Worm (Caenorhabditis elegans): ENCODE results near the gene F32D8.15.
A peak's percentile ranks its signal among the peaks of the same experiment; 100 is the strongest.

The F32D8.15 gene

DNA sequence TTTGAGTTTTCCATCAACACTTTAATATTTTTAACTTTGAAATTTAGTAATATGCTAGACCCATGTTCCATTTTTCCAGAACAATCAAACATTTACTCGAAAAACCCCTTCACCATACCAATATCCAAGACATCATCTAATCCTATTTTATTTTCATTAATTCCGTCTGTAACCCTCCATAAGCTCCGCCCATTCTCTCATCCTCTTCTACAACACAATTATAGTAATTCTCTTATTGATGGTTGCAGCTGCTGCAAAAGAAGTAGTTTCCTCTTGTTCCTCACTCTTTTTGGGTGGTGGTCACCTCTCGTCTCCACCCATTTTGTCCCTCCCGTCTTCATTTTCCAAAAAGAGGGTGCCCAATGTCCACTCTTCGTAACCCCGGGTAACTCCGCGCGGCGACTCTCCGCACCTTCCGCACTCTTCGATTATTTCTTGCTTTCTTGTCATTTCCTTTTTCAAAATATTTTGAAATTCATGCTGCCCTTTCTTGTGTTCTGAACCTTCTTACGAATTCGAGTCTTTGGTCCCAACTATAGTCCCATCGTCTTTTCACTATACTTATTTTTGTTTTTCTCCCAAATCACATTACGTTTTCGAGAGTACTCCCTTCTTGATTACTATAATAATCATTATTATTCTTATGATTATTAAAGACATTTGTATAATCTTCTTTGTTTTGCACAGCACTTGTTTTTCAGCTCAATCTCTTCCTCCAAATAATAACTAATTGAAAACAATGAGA is 23.5 kb upstream of the F32D8.15 start, which contains the start of gene F32D8.1:
Gene F32D8.1 (plus strand): TSS at position 695 of the 745 bp plus-strand sequence.
- TF ChIP-seq ceh-82 (tag; optimal IDR thresholded peaks at IDR 0.05): no peak
- TF ChIP-seq ces-1 (GFP tag; optimal IDR thresholded peaks at IDR 0.05): peak; percentile 49

DNA sequence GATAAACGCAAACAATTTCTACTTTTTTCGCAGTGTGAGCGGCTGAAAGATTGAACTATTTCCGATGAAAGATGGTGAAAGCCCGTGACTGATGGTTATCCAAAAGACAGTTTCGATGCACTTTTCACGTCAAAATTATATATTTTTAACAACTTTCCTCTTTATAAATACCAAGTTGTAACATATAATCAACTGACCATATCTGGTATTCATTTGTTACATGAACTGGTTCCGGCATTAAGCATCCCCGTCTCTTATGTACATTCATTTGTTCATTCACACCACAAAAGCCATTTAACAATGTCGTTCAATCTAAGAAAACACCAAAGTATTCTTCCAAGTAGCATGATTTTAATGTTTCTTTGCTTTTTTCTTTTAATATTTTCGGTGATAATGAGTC is 20.4 kb upstream of the F32D8.15 start, which contains the start of gene F32D8.2:
Gene F32D8.2 (plus strand): TSS at position 301 of the 400 bp plus-strand sequence.
- no peak for TF ChIP-seq mdl-1 (tag; optimal IDR thresholded peaks at IDR 0.05)
- no peak for TF ChIP-seq set-16 (GFP tag; IDR thresholded peaks at IDR 0.05)
- TF ChIP-seq dpl-1 (GFP tag; optimal IDR thresholded peaks at IDR 0.05): no peak

- no peak for TF ChIP-seq madf-5 (GFP tag; IDR thresholded peaks at IDR 0.05)
- TF ChIP-seq mdl-1 (tag; optimal IDR thresholded peaks at IDR 0.05): peak in 1 of 2 experiments; percentile 52
- peak; percentile 62 for TF ChIP-seq hlh-11 (tag; optimal IDR thresholded peaks at IDR 0.05)
- TF ChIP-seq hlh-30 (tag; optimal IDR thresholded peaks at IDR 0.05; ENCODE audit: insufficient read depth): peak; percentile 24
- TF ChIP-seq cey-2 (tag; optimal IDR thresholded peaks at IDR 0.05; ENCODE audit: borderline replicate concordance, insufficient read depth): peak; percentile 62
- TF ChIP-seq nhr-28 (tag; optimal IDR thresholded peaks at IDR 0.05): peak; percentile 33
- TF ChIP-seq zag-1 (tag; optimal IDR thresholded peaks at IDR 0.05): no peak
- TF ChIP-seq rbr-2 (tag; optimal IDR thresholded peaks at IDR 0.05): no peak
- no peak for TF ChIP-seq vab-7 (GFP tag; IDR thresholded peaks at IDR 0.05)
- peak in 1 of 2 experiments; percentile 67 for TF ChIP-seq unc-62 (GFP tag; optimal IDR thresholded peaks at IDR 0.05 in 1 of 2)
- no peak for TF ChIP-seq unc-62 (tag; optimal IDR thresholded peaks at IDR 0.05)
- peak; percentile 76 for TF ChIP-seq mxl-3 (GFP tag; optimal IDR thresholded peaks at IDR 0.05)
- TF ChIP-seq aha-1 (tag): peak; percentile 89
These were observed 17.4 kb upstream of the F32D8.15 start, which contains the start of gene F32D8.3 for ce11 chrV:10886405-10886887. F32D8.3 (plus strand) TSS chrV:10886837.

ce11 chrV:10887564-10887963 is 16.3 kb upstream of the F32D8.15 start:
- TF ChIP-seq D1046.2 (GFP tag; IDR thresholded peaks at IDR 0.05): 0 out of 2 replicates have a peak, but pooled peaks have one; percentile 21
- TF ChIP-seq ama-1 (optimal IDR thresholded peaks at IDR 0.05): no peak
- TF ChIP-seq ceh-28 (tag; optimal IDR thresholded peaks at IDR 0.05): no peak
- TF ChIP-seq fkh-10 (GFP tag; optimal IDR thresholded peaks at IDR 0.05): no peak
- TF ChIP-seq dmd-8 (GFP tag; IDR thresholded peaks at IDR 0.05): no peak
- TF ChIP-seq nhr-25 (tag; optimal IDR thresholded peaks at IDR 0.05; ENCODE audit: borderline replicate concordance, insufficient read depth): no peak
- peak; percentile 61 for TF ChIP-seq gei-8 (GFP tag; optimal IDR thresholded peaks at IDR 0.05)
- no peak for TF ChIP-seq zip-11 (GFP tag; IDR thresholded peaks at IDR 0.05)
- TF ChIP-seq nhr-28 (tag; optimal IDR thresholded peaks at IDR 0.05): no peak
- no peak for TF ChIP-seq ceh-82 (tag; optimal IDR thresholded peaks at IDR 0.05)
- TF ChIP-seq ctbp-1 (GFP tag; IDR thresholded peaks at IDR 0.05): no peak
- no peak for TF ChIP-seq dpl-1 (GFP tag; optimal IDR thresholded peaks at IDR 0.05)
- no peak for TF ChIP-seq pqm-1 (tag; optimal IDR thresholded peaks at IDR 0.05)
- TF ChIP-seq fos-1 (tag; optimal IDR thresholded peaks at IDR 0.05): no peak
- no peak for TF ChIP-seq ceh-62 (tag; optimal IDR thresholded peaks at IDR 0.05)
- no peak for TF ChIP-seq lin-1 (GFP tag; IDR thresholded peaks at IDR 0.05)
- TF ChIP-seq arid-1 (GFP tag; conservative IDR thresholded peaks at IDR 0.05): no peak; the same call in 1 of the 2 replicates
- peak; percentile 61; the same call in 1 of the 2 replicates for TF ChIP-seq Y75B8A.6 (GFP tag; IDR thresholded peaks at IDR 0.05)
- no peak for TF ChIP-seq lim-7 (GFP tag; IDR thresholded peaks at IDR 0.05)
- TF ChIP-seq nhr-10 (tag; optimal IDR thresholded peaks at IDR 0.05): no peak
- TF ChIP-seq nhr-76 (tag; optimal IDR thresholded peaks at IDR 0.05): no peak
- peak; percentile 54 for TF ChIP-seq dve-1 (tag; optimal IDR thresholded peaks at IDR 0.05; ENCODE audit: insufficient read depth)
- TF ChIP-seq ceh-20 (GFP tag; IDR thresholded peaks at IDR 0.05): peak; percentile 64; the same call in 1 of the 2 replicates
- peak; percentile 36; the same call in 1 of the 2 replicates for TF ChIP-seq lin-38 (GFP tag; IDR thresholded peaks at IDR 0.05)
- no peak for TF ChIP-seq set-16 (GFP tag; IDR thresholded peaks at IDR 0.05)
- no peak for TF ChIP-seq attf-4 (tag; optimal IDR thresholded peaks at IDR 0.05)
- no peak for TF ChIP-seq ceh-32 (tag; optimal IDR thresholded peaks at IDR 0.05; ENCODE audit: poor library complexity)
- TF ChIP-seq madf-9 (GFP tag; conservative IDR thresholded peaks at IDR 0.05): no peak
- peak; percentile 74; the same call in 1 of the 2 replicates for TF ChIP-seq egl-43 (GFP tag; IDR thresholded peaks at IDR 0.05)
- peak; percentile 42 for TF ChIP-seq mes-2 (tag; optimal IDR thresholded peaks at IDR 0.05; ENCODE audit: poor library complexity, severe bottlenecking)
